Fruit fly (Drosophila melanogaster) whole organism, pupa: ENCODE measurements around the gene Cpr72Eb.
A peak's percentile ranks its signal among the peaks of the same experiment; 100 is the strongest.

Experiments used
- CG10348 ChIP-seq: fragments of 200-800 bp; sonication (Bioruptor generic); IDR thresholded peaks from 2 replicates; pipeline ENCODE4 v1.3.6; 2022; ENCODE audit warnings: missing biosample characterization, missing genetic modification characterization
- CG12605 ChIP-seq: fragments of 200-800 bp; sonication (Bioruptor generic); IDR thresholded peaks from 2 replicates; pipeline ENCODE4 v1.3.6; 2022; ENCODE audit warnings: missing biosample characterization, missing genetic modification characterization
- CG13204 ChIP-seq: fragments of 200-800 bp; sonication (Bioruptor generic); optimal IDR thresholded peaks from 2 replicates; lab custom pipeline; 2018; ENCODE audit warnings: missing biosample characterization, mild to moderate bottlenecking, missing genetic modification characterization, moderate library complexity
- CG14655 ChIP-seq: fragments of 200-800 bp; sonication (Bioruptor generic); optimal IDR thresholded peaks from 3 replicates; lab custom pipeline; 2017; ENCODE audit warnings: mild to moderate bottlenecking, missing biosample characterization, missing genetic modification reagents, missing genetic modification characterization
- CG15710 ChIP-seq: fragments of 200-800 bp; sonication (Bioruptor generic); optimal IDR thresholded peaks from 2 replicates; lab custom pipeline; 2018; ENCODE audit warnings: missing biosample characterization, mild to moderate bottlenecking, missing genetic modification characterization, moderate library complexity
- CG17806 ChIP-seq: fragments of 200-800 bp; sonication (Bioruptor generic); optimal IDR thresholded peaks from 2 replicates; lab custom pipeline; 2018; ENCODE audit warnings: missing biosample characterization, mild to moderate bottlenecking, missing genetic modification characterization, moderate library complexity
- CG32121 ChIP-seq: fragments of 200-800 bp; sonication (Bioruptor generic); IDR thresholded peaks from 2 replicates; pipeline ENCODE4 v1.3.6; 2022; ENCODE audit warnings: missing biosample characterization, missing genetic modification characterization
- CG34367 ChIP-seq: fragments of 200-800 bp; sonication (Bioruptor generic); optimal IDR thresholded peaks from 2 replicates; lab custom pipeline; 2018; ENCODE audit warnings: missing biosample characterization, mild to moderate bottlenecking, missing genetic modification characterization
- CG8159 ChIP-seq: fragments of 200-800 bp; sonication (Bioruptor generic); optimal IDR thresholded peaks from 3 replicates; lab custom pipeline; 2018; ENCODE audit warnings: missing biosample characterization, mild to moderate bottlenecking, missing genetic modification characterization, moderate library complexity
- CG8301 ChIP-seq: fragments of 200-800 bp; sonication (Bioruptor generic); optimal IDR thresholded peaks from 2 replicates; lab custom pipeline; 2018; ENCODE audit warnings: missing biosample characterization, mild to moderate bottlenecking, missing genetic modification characterization
- CG9948 ChIP-seq: fragments of 200-800 bp; sonication (Bioruptor generic); optimal IDR thresholded peaks from 2 replicates; lab custom pipeline; 2018; ENCODE audit warnings: missing biosample characterization, mild to moderate bottlenecking, missing genetic modification characterization, moderate library complexity
- D1 ChIP-seq: fragments of 200-800 bp; sonication (Bioruptor generic); optimal IDR thresholded peaks from 2 replicates; lab custom pipeline; 2018; ENCODE audit warnings: missing biosample characterization, mild to moderate bottlenecking, missing genetic modification characterization, moderate library complexity
- EcR ChIP-seq: fragments of 200-800 bp; sonication (Bioruptor generic); optimal IDR thresholded peaks from 3 replicates; lab custom pipeline; 2019; ENCODE audit warnings: missing biosample characterization, missing genetic modification characterization, mild to moderate bottlenecking, moderate library complexity, missing genetic modification reagents
- Ets98B ChIP-seq: fragments of 200-800 bp; sonication (Bioruptor generic); IDR thresholded peaks from 2 replicates; pipeline ENCODE4 v1.3.6; 2022; ENCODE audit warnings: missing biosample characterization, missing genetic modification characterization
- Pif1A ChIP-seq: fragments of 200-800 bp; sonication (Bioruptor generic); optimal IDR thresholded peaks from 3 replicates; lab custom pipeline; 2016; ENCODE audit warnings: missing biosample characterization, missing genetic modification characterization
- Pif1B ChIP-seq: fragments of 200-800 bp; sonication (Bioruptor generic); optimal IDR thresholded peaks from 3 replicates; lab custom pipeline; 2016; ENCODE audit warnings: missing biosample characterization, missing genetic modification characterization
- Snoo ChIP-seq: fragments of 200-800 bp; sonication (Bioruptor generic); optimal IDR thresholded peaks from 3 replicates; lab custom pipeline; 2017; ENCODE audit warnings: missing biosample characterization, mild to moderate bottlenecking, missing genetic modification characterization, inconsistent platforms
- fd96Ca ChIP-seq: fragments of 200-800 bp; sonication (Bioruptor generic); IDR thresholded peaks from 3 replicates; pipeline ENCODE4 v1.3.6; 2022; ENCODE audit warnings: missing biosample characterization, missing genetic modification characterization
- gl ChIP-seq: fragments of 200-800 bp; sonication (Bioruptor generic); optimal IDR thresholded peaks from 2 replicates; lab custom pipeline; 2018; ENCODE audit warnings: missing biosample characterization, mild to moderate bottlenecking, missing genetic modification characterization
- rn ChIP-seq: fragments of 200-800 bp; sonication (Bioruptor generic); IDR thresholded peaks from 2 replicates; pipeline ENCODE4 v1.3.6; 2022; ENCODE audit warnings: missing biosample characterization, missing genetic modification characterization

The Cpr72Eb gene

dm6 chr3L:16347914-16348313, 16.8 kb upstream of the Cpr72Eb start, which contains the start of gene mRpS34:
mRpS34 (plus strand) TSS chr3L:16348074.
- TF ChIP-seq CG32121 (GFP tag; lab: Robert Waterston, UW) (no peak), CG10348 (GFP tag; lab: Robert Waterston, UW) (no peak), D1 (tag; lab: Kevin White, UChicago) (no peak), gl (tag; lab: Kevin White, UChicago) (no peak), Pif1A (GFP tag; lab: Kevin White, UChicago) (no peak), CG17806 (tag; lab: Kevin White, UChicago) (no peak), Pif1B (no peak), CG8301 (tag; lab: Kevin White, UChicago) (no peak), Ets98B (no peak), CG15710 (no peak), EcR (GFP tag; lab: Kevin White, UChicago) (no peak), CG13204 (GFP tag; lab: Kevin White, UChicago) (no peak)

dm6 chr3L:16349686-16350085, 15.0 kb upstream of the Cpr72Eb start:
- TF ChIP-seq CG32121 (GFP tag; lab: Robert Waterston, UW), result no peak
- no peak for TF ChIP-seq Pif1B
- TF ChIP-seq Snoo (tag; lab: Kevin White, UChicago), result no peak
- no peak for TF ChIP-seq gl (tag; lab: Kevin White, UChicago)
- TF ChIP-seq CG9948 (tag; lab: Kevin White, UChicago), result no peak
- no peak for TF ChIP-seq fd96Ca (GFP tag; lab: Robert Waterston, UW)
- TF ChIP-seq Pif1A (GFP tag; lab: Kevin White, UChicago), result no peak
- TF ChIP-seq, all 21 proteins: peak for 0

- no peak for TF ChIP-seq rn (GFP tag; lab: Robert Waterston, UW)
- TF ChIP-seq CG12605, result no peak
- TF ChIP-seq D1 (tag; lab: Kevin White, UChicago), result no peak
- TF ChIP-seq CG34367 (tag; lab: Kevin White, UChicago), result no peak
- no peak for TF ChIP-seq CG14655 (GFP tag; lab: Kevin White, UChicago)
- no peak for TF ChIP-seq Ets98B
- no peak for TF ChIP-seq CG10348 (GFP tag; lab: Robert Waterston, UW)
Measured at dm6 chr3L:16351770-16352429, 12.8 kb upstream of the Cpr72Eb start, which contains the start of the genes Golgin104 and Tcs3. Golgin104 (minus strand) TSS chr3L:16351951. Tcs3 (plus strand) TSS chr3L:16351991.

- TF ChIP-seq Pif1B (no peak), CG14655 (GFP tag; lab: Kevin White, UChicago) (no peak), D1 (tag; lab: Kevin White, UChicago) (no peak), Snoo (tag; lab: Kevin White, UChicago) (no peak), CG34367 (tag; lab: Kevin White, UChicago) (no peak)
- TF ChIP-seq, all 21 proteins: peak for 0
Measured at dm6 chr3L:16354197-16354596, 10.5 kb upstream of the Cpr72Eb start, which contains the start of gene Pdh. Pdh (minus strand) TSS chr3L:16354297.

- TF ChIP-seq CG15710, result no peak
- TF ChIP-seq fd96Ca (GFP tag; lab: Robert Waterston, UW), result 0 out of 3 replicates have a peak, but pooled peaks have one; percentile 9
- TF ChIP-seq, all 21 proteins: peak for 1
Measured at dm6 chr3L:16356171-16356765, 8.4 kb upstream of the Cpr72Eb start.

dm6 chr3L:16357187-16357728, 7.4 kb upstream of the Cpr72Eb start:
- TF ChIP-seq gl (tag; lab: Kevin White, UChicago) (no peak), EcR (GFP tag; lab: Kevin White, UChicago) (peak; percentile 91)

dm6 chr3L:16357860-16358259, 6.8 kb upstream of the Cpr72Eb start:
- TF ChIP-seq fd96Ca (GFP tag; lab: Robert Waterston, UW), result no peak
- peak; percentile 27 for TF ChIP-seq CG9948 (tag; lab: Kevin White, UChicago)
- TF ChIP-seq CG32121 (GFP tag; lab: Robert Waterston, UW), result no peak
- TF ChIP-seq D1 (tag; lab: Kevin White, UChicago), result peak; percentile 52
- peak; percentile 16 for TF ChIP-seq CG15710
- peak; percentile 62 for TF ChIP-seq CG8159 (tag; lab: Kevin White, UChicago)
- no peak for TF ChIP-seq CG14655 (GFP tag; lab: Kevin White, UChicago)
